Worm (Caenorhabditis elegans) whole organism, L3 larva: Measurements from ENCODE around the gene srg-32.
A peak's percentile ranks its signal among the peaks of the same experiment; 100 is the strongest.

Source experiments
- aly-2 ChIP-seq: fragments of 150-350 bp; optimal IDR thresholded peaks from 2 replicates; lab custom pipeline; 2014; ENCODE audit warnings: missing biosample characterization, missing genetic modification characterization
- ama-1 ChIP-seq: fragments of 150-350 bp; optimal IDR thresholded peaks from 2 replicates; lab custom pipeline; 2018
- ceh-28 ChIP-seq: fragments of 150-350 bp; optimal IDR thresholded peaks from 2 replicates; lab custom pipeline; 2014; ENCODE audit warnings: missing biosample characterization, missing genetic modification reagents, missing genetic modification characterization
- daf-12 ChIP-seq: fragments of 150-350 bp; optimal IDR thresholded peaks from 2 replicates; lab custom pipeline; 2014; ENCODE audit warnings: missing biosample characterization, missing genetic modification reagents, missing genetic modification characterization
- elt-2 ChIP-seq: sonication (generic microtip); optimal IDR thresholded peaks from 2 replicates; lab custom pipeline; 2016; ENCODE audit warnings: missing genetic modification reagents, mild to moderate bottlenecking, missing genetic modification characterization, missing compliant biosample characterization
- lsy-12 ChIP-seq: sonication (generic microtip); optimal IDR thresholded peaks from 2 replicates; lab custom pipeline; 2016; ENCODE audit warnings: mild to moderate bottlenecking, missing genetic modification characterization, missing compliant biosample characterization
- nhr-28 ChIP-seq: fragments of 150-350 bp; optimal IDR thresholded peaks from 2 replicates; lab custom pipeline; 2014; ENCODE audit warnings: missing biosample characterization, missing genetic modification characterization
- nhr-77 ChIP-seq: fragments of 150-350 bp; optimal IDR thresholded peaks from 2 replicates; lab custom pipeline; 2014; ENCODE audit warnings: missing biosample characterization, missing genetic modification characterization
- pqm-1 ChIP-seq: fragments of 150-350 bp; optimal IDR thresholded peaks from 2 replicates; lab custom pipeline; 2017; ENCODE audit warnings: missing biosample characterization, missing genetic modification characterization, inconsistent platforms
- skn-1 ChIP-seq: fragments of 150-350 bp; optimal IDR thresholded peaks from 2 replicates; lab custom pipeline; 2014; ENCODE audit warnings: missing biosample characterization, missing genetic modification characterization

Gene srg-32

ce11 chrV:10548981-10549380, 39.6 kb downstream of the srg-32 start, which contains the start of gene srd-34:
TSS of gene srd-34 (minus strand) at chrV:10549081.
- TF ChIP-seq skn-1 (tag; lab: Kevin White, UChicago): no peak

- TF ChIP-seq elt-2 (tag; lab: Kevin White, UChicago) (peak; percentile 37), nhr-28 (tag; lab: Kevin White, UChicago) (peak; percentile 47), lsy-12 (tag; lab: Kevin White, UChicago) (no peak), nhr-77 (tag; lab: Kevin White, UChicago) (peak; percentile 68), pqm-1 (peak; percentile 17)
These were observed 41.8 kb downstream of the srg-32 start, which contains the start of gene F25D1.5 for ce11 chrV:10546749-10547148. TSS of gene F25D1.5 (minus strand) at chrV:10546783.

- no peak for TF ChIP-seq ama-1 (lab: Kevin White, UChicago)
- TF ChIP-seq ceh-28 (tag; lab: Kevin White, UChicago): no peak
- TF ChIP-seq daf-12: no peak
These were observed 48.6 kb downstream of the srg-32 start, which contains the start of gene degt-1 for ce11 chrV:10540024-10540423. TSS of gene degt-1 (plus strand) at chrV:10540324.

ce11 chrV:10539114-10539513, 49.5 kb downstream of the srg-32 start, which contains the start of gene F25D1.8:
TSS of gene F25D1.8 (plus strand) at chrV:10539414.
- TF ChIP-seq aly-2 (no peak), pqm-1 (peak; percentile 21)
